Worm (Caenorhabditis elegans) whole organism, L1 larva: ENCODE measurements around the gene F23F1.5.

ENCODE experiments used
- C04F5.9 ChIP-seq: sonication (generic microtip); optimal IDR thresholded peaks from 2 replicates; lab custom pipeline; 2016; ENCODE audit warnings: missing genetic modification characterization, missing compliant biosample characterization
- C34B4.2 ChIP-seq: sonication (generic microtip); optimal IDR thresholded peaks from 2 replicates; lab custom pipeline; 2017; ENCODE audit warnings: mild to moderate bottlenecking, missing genetic modification characterization, missing compliant biosample characterization
- aha-1 ChIP-seq: fragments of 150-350 bp; optimal IDR thresholded peaks from 2 replicates; lab custom pipeline; 2014; ENCODE audit warnings: missing biosample characterization, missing genetic modification characterization
- aly-2 ChIP-seq: fragments of 150-350 bp; optimal IDR thresholded peaks from 2 replicates; lab custom pipeline; 2014; ENCODE audit warnings: missing biosample characterization, missing genetic modification characterization
- ceh-8 ChIP-seq: fragments of 200-800 bp; sonication (Bioruptor generic); optimal IDR thresholded peaks from 2 replicates; lab custom pipeline; 2018; ENCODE audit warnings: mild to moderate bottlenecking, missing genetic modification characterization, moderate library complexity, missing compliant biosample characterization
- ceh-82 ChIP-seq, 3 experiments: fragments of 150-350 bp in 1 of 3; sonication (generic microtip) in 2 of 3; optimal IDR thresholded peaks; 2 replicates each; lab custom pipeline; 2014 to 2017; ENCODE audit warnings: missing biosample characterization in 3 of 3, missing genetic modification characterization in 3 of 3
- ceh-90 ChIP-seq: sonication (generic microtip); optimal IDR thresholded peaks from 2 replicates; lab custom pipeline; 2016; ENCODE audit warnings: missing genetic modification characterization, missing compliant biosample characterization
- ces-1 ChIP-seq: fragments of 150-350 bp; optimal IDR thresholded peaks from 2 replicates; lab custom pipeline; 2014; ENCODE audit warnings: missing biosample characterization, missing genetic modification reagents, missing genetic modification characterization
- efl-1 ChIP-seq, 4 experiments: fragments of 150-350 bp; optimal IDR thresholded peaks in 3 of 4; peaks in 1 of 4; 1 replicate in 1 of 4; 2 replicates in 3 of 4; lab custom pipeline; 2014; ENCODE audit warnings: missing biosample characterization in 2 of 4, missing genetic modification characterization in 2 of 4, missing genetic modification reagents in 2 of 4
- efl-3 ChIP-seq: fragments of 200-800 bp; sonication (Bioruptor generic); optimal IDR thresholded peaks from 2 replicates; lab custom pipeline; 2018; ENCODE audit warnings: mild to moderate bottlenecking, missing genetic modification characterization, missing compliant biosample characterization
- egl-13 ChIP-seq: sonication (generic microtip); optimal IDR thresholded peaks from 2 replicates; lab custom pipeline; 2016; ENCODE audit warnings: missing genotype, missing genetic modification reagents, missing genetic modification characterization, missing compliant biosample characterization
- egl-27 ChIP-seq, 2 experiments: fragments of 150-350 bp in 1 of 2; sonication (generic microtip); optimal IDR thresholded peaks; 3 replicates each; lab custom pipeline; 2017 to 2018; ENCODE audit warnings: missing biosample characterization in 2 of 2, missing genetic modification characterization in 2 of 2, missing genetic modification reagents in 2 of 2
- fkh-10 ChIP-seq: sonication (generic microtip); optimal IDR thresholded peaks from 2 replicates; lab custom pipeline; 2017; ENCODE audit warnings: missing biosample characterization, missing genetic modification reagents, missing genetic modification characterization
- fkh-8 ChIP-seq: sonication (generic microtip); optimal IDR thresholded peaks from 2 replicates; lab custom pipeline; 2016; ENCODE audit warnings: mild to moderate bottlenecking, missing genetic modification characterization, missing compliant biosample characterization
- fos-1 ChIP-seq: fragments of 150-350 bp; optimal IDR thresholded peaks from 2 replicates; lab custom pipeline; 2014; ENCODE audit warnings: missing biosample characterization, missing genetic modification characterization
- grh-1 ChIP-seq: fragments of 200-800 bp; sonication (Bioruptor generic); IDR thresholded peaks from 2 replicates; pipeline ENCODE4 v1.3.6; 2022; ENCODE audit warnings: missing genetic modification reagents, missing genetic modification characterization, missing compliant biosample characterization
- irx-1 ChIP-seq: sonication (generic microtip); optimal IDR thresholded peaks from 2 replicates; lab custom pipeline; 2016; ENCODE audit warnings: missing genetic modification characterization, missing compliant biosample characterization
- jun-1 ChIP-seq: fragments of 150-350 bp; optimal IDR thresholded peaks from 2 replicates; lab custom pipeline; 2014; ENCODE audit warnings: missing biosample characterization, missing genetic modification reagents, missing genetic modification characterization
- lin-13 ChIP-seq: fragments of 150-350 bp; optimal IDR thresholded peaks from 2 replicates; lab custom pipeline; 2014; ENCODE audit warnings: missing biosample characterization, missing genetic modification reagents, missing genetic modification characterization
- lin-15B ChIP-seq: fragments of 150-350 bp; sonication (generic microtip); optimal IDR thresholded peaks from 3 replicates; lab custom pipeline; 2014; ENCODE audit warnings: missing biosample characterization, missing genetic modification characterization
- mdl-1 ChIP-seq, 2 experiments: fragments of 150-350 bp; optimal IDR thresholded peaks; 2 replicates each; lab custom pipeline; 2014 to 2017; ENCODE audit warnings: missing biosample characterization in 2 of 2, missing genetic modification characterization in 2 of 2, inconsistent platforms in 1 of 2
- mef-2 ChIP-seq: fragments of 150-350 bp; optimal IDR thresholded peaks from 2 replicates; lab custom pipeline; 2014; ENCODE audit warnings: missing biosample characterization, missing genetic modification characterization
- nhr-19 ChIP-seq: fragments of 200-800 bp; sonication (Bioruptor generic); conservative IDR thresholded peaks from 2 replicates; pipeline ENCODE4 v1.3.6; 2022; ENCODE audit warnings: missing genetic modification characterization, missing compliant biosample characterization
- nhr-20 ChIP-seq: sonication (generic microtip); optimal IDR thresholded peaks from 2 replicates; lab custom pipeline; 2016; ENCODE audit warnings: mild to moderate bottlenecking, missing genetic modification characterization, missing compliant biosample characterization
- nhr-76 ChIP-seq: sonication (generic microtip); optimal IDR thresholded peaks from 2 replicates; lab custom pipeline; 2017; ENCODE audit warnings: missing biosample characterization, missing genetic modification characterization
- nhr-84 ChIP-seq: sonication (generic microtip); optimal IDR thresholded peaks from 2 replicates; lab custom pipeline; 2017; ENCODE audit warnings: missing biosample characterization, missing genetic modification characterization
- nhr-85 ChIP-seq: sonication (generic microtip); peaks from one replicate; lab custom pipeline; 2016; ENCODE audit warnings: missing genetic modification characterization, inconsistent platforms, missing compliant biosample characterization
- nhr-90 ChIP-seq: sonication (generic microtip); optimal IDR thresholded peaks from 2 replicates; lab custom pipeline; 2016; ENCODE audit warnings: mild to moderate bottlenecking, missing genetic modification characterization, missing compliant biosample characterization; ENCODE audit not compliant: poor library complexity
- skn-1 ChIP-seq: fragments of 150-350 bp; optimal IDR thresholded peaks from 2 replicates; lab custom pipeline; 2014; ENCODE audit warnings: missing biosample characterization, missing genetic modification characterization
- snu-23 ChIP-seq: sonication (generic microtip); optimal IDR thresholded peaks from 2 replicates; lab custom pipeline; 2016; ENCODE audit warnings: missing genetic modification characterization, missing compliant biosample characterization
- sox-4 ChIP-seq: sonication (generic microtip); optimal IDR thresholded peaks from 2 replicates; lab custom pipeline; 2016; ENCODE audit warnings: missing genetic modification characterization, missing compliant biosample characterization
- sptf-1 ChIP-seq: fragments of 150-350 bp; optimal IDR thresholded peaks from 2 replicates; lab custom pipeline; 2014; ENCODE audit warnings: missing biosample characterization, missing genetic modification characterization
- swsn-7 ChIP-seq: sonication (generic microtip); optimal IDR thresholded peaks from 2 replicates; lab custom pipeline; 2016; ENCODE audit warnings: missing genetic modification characterization, missing compliant biosample characterization
- tbx-2 ChIP-seq: sonication (generic microtip); optimal IDR thresholded peaks from 2 replicates; lab custom pipeline; 2016; ENCODE audit warnings: missing genetic modification characterization, missing compliant biosample characterization
- unc-30 ChIP-seq: sonication (generic microtip); optimal IDR thresholded peaks from 2 replicates; lab custom pipeline; 2017; ENCODE audit warnings: missing biosample characterization, missing genetic modification characterization
- unc-98 ChIP-seq: fragments of 200-800 bp; sonication (Bioruptor generic); IDR thresholded peaks from 2 replicates; pipeline ENCODE4 v1.3.6; 2022; ENCODE audit warnings: missing genetic modification characterization, missing compliant biosample characterization
- xbp-1 ChIP-seq: sonication (generic microtip); optimal IDR thresholded peaks from 2 replicates; lab custom pipeline; 2016; ENCODE audit warnings: missing genetic modification characterization, missing compliant biosample characterization
- ztf-4 ChIP-seq: fragments of 150-350 bp; optimal IDR thresholded peaks from 2 replicates; lab custom pipeline; 2014; ENCODE audit warnings: missing biosample characterization, missing genetic modification characterization

Gene F23F1.5

DNA sequence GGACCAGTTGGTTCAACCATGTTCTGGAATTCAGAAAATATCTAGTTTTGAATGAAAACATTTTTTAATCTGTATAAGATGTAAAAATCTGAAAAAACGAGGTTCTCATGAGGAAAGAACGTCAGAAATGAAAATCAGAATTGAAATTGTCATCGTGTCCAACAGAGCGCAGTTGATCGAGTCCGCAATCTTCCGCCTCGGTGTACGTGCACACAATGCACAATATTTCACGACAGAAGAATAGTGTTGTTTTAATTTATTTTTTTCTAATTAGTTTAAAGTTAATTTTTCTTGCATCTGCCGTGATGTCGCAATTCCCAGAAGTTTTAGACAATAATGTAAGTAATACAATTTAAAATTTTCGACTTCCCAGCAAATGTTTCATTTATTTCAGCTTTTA, 12.3 kb upstream of the F23F1.5 start, which contains the start of gene nfyc-1 (continued):
- TF ChIP-seq irx-1 (tag; lab: Kevin White, UChicago): peak; percentile 22
- TF ChIP-seq nhr-20 (tag; lab: Kevin White, UChicago): peak; percentile 61
- peak; percentile 24 to 82 (median 44) for TF ChIP-seq ceh-82 (tag; optimal IDR thresholded peaks at IDR 0.05; lab: Kevin White, UChicago)
- TF ChIP-seq ces-1 (GFP tag; lab: Kevin White, UChicago): no peak
- no peak for TF ChIP-seq grh-1 (GFP tag; lab: Robert Waterston, UW)
- peak; percentile 23; the same call in 1 of the 2 replicates for TF ChIP-seq nhr-19 (GFP tag; lab: Robert Waterston, UW)
- peak; percentile 25 for TF ChIP-seq ztf-4 (tag; lab: Kevin White, UChicago)
- no peak for TF ChIP-seq unc-98 (GFP tag; lab: Robert Waterston, UW)
- TF ChIP-seq efl-1 (optimal IDR thresholded peaks at IDR 0.05; lab: Kevin White, UChicago): peak; percentile 77 to 78
- TF ChIP-seq efl-1 (GFP tag; optimal IDR thresholded peaks at IDR 0.05 in 1 of 2; lab: Kevin White, UChicago): peak; percentile 80 to 96
- TF ChIP-seq mef-2: no peak
- peak; percentile 100 for TF ChIP-seq skn-1 (tag; lab: Kevin White, UChicago)
- TF ChIP-seq lin-13 (GFP tag; lab: Kevin White, UChicago): peak; percentile 42
- TF ChIP-seq egl-27 (tag; optimal IDR thresholded peaks at IDR 0.05; lab: Kevin White, UChicago): no peak
- TF ChIP-seq fkh-8 (tag; lab: Kevin White, UChicago): peak; percentile 57
- TF ChIP-seq egl-13 (tag; lab: Kevin White, UChicago): peak; percentile 8
- TF ChIP-seq lin-15B (tag; lab: Kevin White, UChicago): peak; percentile 84
- no peak for TF ChIP-seq jun-1 (tag; lab: Kevin White, UChicago)
- TF ChIP-seq fkh-10 (GFP tag; lab: Kevin White, UChicago): no peak
- peak; percentile 29 for TF ChIP-seq nhr-90 (tag; lab: Kevin White, UChicago)
- no peak for TF ChIP-seq nhr-84 (tag; lab: Kevin White, UChicago)
- TF ChIP-seq sox-4 (tag; lab: Kevin White, UChicago): no peak
- TF ChIP-seq C34B4.2 (tag; lab: Kevin White, UChicago): no peak
- no peak for TF ChIP-seq nhr-76 (tag; lab: Kevin White, UChicago)
- TF ChIP-seq mdl-1 (tag; optimal IDR thresholded peaks at IDR 0.05; lab: Kevin White, UChicago): peak in 1 of 2 experiments; percentile 73
- peak; percentile 83 for TF ChIP-seq snu-23
- peak; percentile 64 for TF ChIP-seq xbp-1 (tag; lab: Kevin White, UChicago)
- TF ChIP-seq aha-1: no peak
- peak; percentile 25 for TF ChIP-seq fos-1 (tag; lab: Kevin White, UChicago)
- peak; percentile 66 for TF ChIP-seq tbx-2 (tag; lab: Kevin White, UChicago)
- TF ChIP-seq aly-2 (tag; lab: Kevin White, UChicago): no peak
- TF ChIP-seq sptf-1 (tag; lab: Kevin White, UChicago): no peak

DNA sequence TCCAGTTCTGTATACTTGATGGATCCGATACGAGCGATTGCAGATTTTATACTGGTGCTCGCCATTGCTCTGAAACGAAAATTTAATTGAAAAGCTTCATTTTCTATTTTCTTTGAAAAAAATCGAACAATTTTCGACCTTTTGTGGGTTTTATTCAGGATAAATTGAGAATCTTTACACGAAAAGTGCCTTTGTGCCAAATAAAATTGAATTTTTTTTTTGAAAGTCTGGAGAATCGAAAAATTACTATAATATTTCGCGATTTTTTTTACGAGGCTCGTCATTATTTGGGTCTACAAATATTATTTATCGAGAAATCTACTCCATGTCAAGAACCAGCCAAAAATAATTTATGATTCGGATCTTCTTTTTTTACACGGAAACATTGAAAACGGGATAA, 10.5 kb upstream of the F23F1.5 start, which contains the start of gene F23F1.10:
Gene F23F1.10 (minus strand): TSS at position 69 of the 400 bp plus-strand sequence.
- TF ChIP-seq ceh-90 (no peak), nhr-84 (tag; lab: Kevin White, UChicago) (no peak), ceh-8 (GFP tag; lab: Kevin White, UChicago) (no peak), efl-3 (GFP tag; lab: Kevin White, UChicago) (no peak), aly-2 (tag; lab: Kevin White, UChicago) (peak; percentile 48), unc-98 (GFP tag; lab: Robert Waterston, UW) (no peak), swsn-7 (tag; lab: Kevin White, UChicago) (no peak), unc-30 (tag; lab: Kevin White, UChicago) (no peak)

DNA sequence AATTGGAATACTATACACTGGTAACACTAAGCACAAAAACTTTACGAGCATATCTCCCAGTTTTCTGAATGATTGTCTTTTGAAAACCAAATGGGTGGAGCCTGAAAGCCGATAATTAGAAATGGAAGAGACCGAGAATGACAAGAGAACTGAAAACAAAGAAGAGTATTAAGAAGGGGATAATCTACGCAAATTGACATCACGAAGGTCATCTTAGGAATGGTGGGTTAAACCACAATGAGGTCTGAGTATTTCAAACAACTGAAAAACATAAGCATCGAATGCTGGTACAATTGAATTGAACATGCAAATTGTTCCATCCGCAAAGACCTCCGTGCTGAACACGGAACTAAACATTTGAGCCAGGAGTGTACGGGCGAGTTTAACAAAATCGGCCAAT, 8.1 kb upstream of the F23F1.5 start, which contains the start of gene spp-24:
Gene spp-24 (minus strand): TSS at position 101 of the 400 bp plus-strand sequence.
- TF ChIP-seq C04F5.9 (tag; lab: Kevin White, UChicago) (no peak), nhr-85 (tag; lab: Kevin White, UChicago) (peak; percentile 61)
